Fruit fly (Drosophila melanogaster): ENCODE data around the gene rdx.

dm6 chr3R:14052182-14053036 lies 20.6 kb upstream of the rdx start:
- TF ChIP-seq Myc (optimal IDR thresholded peaks at IDR 0.05) (no peak), insv (optimal IDR thresholded peaks at IDR 0.05) (no peak)

All from Kc167 (cell line).